Fruit fly (Drosophila melanogaster) whole organism, prepupa: ENCODE data around the gene CG4896.

ENCODE experiments used
- Blimp-1 ChIP-seq: fragments of 200-800 bp; sonication (Bioruptor generic); optimal IDR thresholded peaks from 3 replicates; lab custom pipeline; 2017; ENCODE audit warnings: missing biosample characterization, missing genetic modification characterization, mild to moderate bottlenecking, moderate library complexity, missing genetic modification reagents
- CG10669 ChIP-seq: fragments of 200-800 bp; sonication (Bioruptor generic); optimal IDR thresholded peaks from 3 replicates; lab custom pipeline; 2018; ENCODE audit warnings: missing biosample characterization, mild to moderate bottlenecking, missing genetic modification characterization, moderate library complexity
- CG11294 ChIP-seq: fragments of 200-800 bp; sonication (Bioruptor generic); IDR thresholded peaks from 2 replicates; pipeline ENCODE4 v1.3.6; 2022; ENCODE audit warnings: missing biosample characterization, missing genetic modification characterization
- CG11762 ChIP-seq: fragments of 200-800 bp; sonication (Bioruptor generic); optimal IDR thresholded peaks from 3 replicates; lab custom pipeline; 2016; ENCODE audit warnings: missing biosample characterization, missing genetic modification characterization; ENCODE audit not compliant: insufficient read depth
- CG11902 ChIP-seq: fragments of 200-800 bp; sonication (Bioruptor generic); optimal IDR thresholded peaks from 3 replicates; lab custom pipeline; 2016; ENCODE audit warnings: missing biosample characterization, missing genetic modification characterization
- CG15336 ChIP-seq: fragments of 200-800 bp; sonication (Bioruptor generic); IDR thresholded peaks from 2 replicates; pipeline ENCODE4 v1.3.6; 2022; ENCODE audit warnings: missing biosample characterization, missing genetic modification characterization
- CG1621 ChIP-seq: fragments of 200-800 bp; sonication (Bioruptor generic); optimal IDR thresholded peaks from 3 replicates; lab custom pipeline; 2018; ENCODE audit warnings: missing biosample characterization, mild to moderate bottlenecking, missing genetic modification characterization
- CG16779 ChIP-seq: fragments of 200-800 bp; sonication (Bioruptor generic); optimal IDR thresholded peaks from 3 replicates; lab custom pipeline; 2017; ENCODE audit warnings: missing biosample characterization, mild to moderate bottlenecking, missing genetic modification characterization
- CG3032 ChIP-seq: fragments of 200-800 bp; optimal IDR thresholded peaks from 2 replicates; lab custom pipeline; 2019; ENCODE audit warnings: missing biosample characterization, mild to moderate bottlenecking, missing genetic modification characterization, moderate library complexity
- CG31627 ChIP-seq: fragments of 200-800 bp; sonication (Bioruptor generic); optimal IDR thresholded peaks from 3 replicates; lab custom pipeline; 2016; ENCODE audit warnings: missing biosample characterization, missing genetic modification characterization
- CG32006 ChIP-seq: fragments of 200-800 bp; sonication (Bioruptor generic); optimal IDR thresholded peaks from 3 replicates; lab custom pipeline; 2017; ENCODE audit warnings: missing biosample characterization, mild to moderate bottlenecking, missing genetic modification characterization
- CG34406 ChIP-seq: fragments of 200-800 bp; sonication (Bioruptor generic); optimal IDR thresholded peaks from 3 replicates; lab custom pipeline; 2016; ENCODE audit warnings: missing biosample characterization, missing genetic modification characterization
- CG3919 ChIP-seq: fragments of 200-800 bp; sonication (Bioruptor generic); optimal IDR thresholded peaks from 3 replicates; lab custom pipeline; 2016; ENCODE audit warnings: missing biosample characterization, missing genetic modification characterization
- CG4318 ChIP-seq: fragments of 200-800 bp; sonication (Bioruptor generic); optimal IDR thresholded peaks from 3 replicates; lab custom pipeline; 2017; ENCODE audit warnings: missing biosample characterization, mild to moderate bottlenecking, missing genetic modification characterization
- CG6163 ChIP-seq: fragments of 200-800 bp; sonication (Bioruptor generic); IDR thresholded peaks from 3 replicates; pipeline ENCODE4 v1.3.6; 2022; ENCODE audit warnings: missing biosample characterization, missing genetic modification characterization
- CG6792 ChIP-seq: fragments of 200-800 bp; sonication (Bioruptor generic); optimal IDR thresholded peaks from 3 replicates; lab custom pipeline; 2016; ENCODE audit warnings: missing biosample characterization, missing genetic modification characterization
- CG6854 ChIP-seq: fragments of 200-800 bp; sonication (Bioruptor generic); optimal IDR thresholded peaks from 2 replicates; lab custom pipeline; 2017; ENCODE audit warnings: missing biosample characterization, mild to moderate bottlenecking, missing genetic modification characterization
- CG8632 ChIP-seq: fragments of 200-800 bp; sonication (Bioruptor generic); optimal IDR thresholded peaks from 3 replicates; lab custom pipeline; 2016; ENCODE audit warnings: missing biosample characterization, missing genetic modification characterization
- Eip78C ChIP-seq: fragments of 200-800 bp; sonication (Bioruptor generic); peaks from one replicate; lab custom pipeline; 2016; ENCODE audit warnings: missing biosample characterization, missing genetic modification characterization
- Eip93F ChIP-seq: fragments of 200-800 bp; sonication (Bioruptor generic); optimal IDR thresholded peaks from 2 replicates; lab custom pipeline; 2016; ENCODE audit warnings: missing biosample characterization, mild to moderate bottlenecking, missing genetic modification characterization
- Ets21C ChIP-seq: fragments of 200-800 bp; sonication (Bioruptor generic); optimal IDR thresholded peaks from 3 replicates; lab custom pipeline; 2016; ENCODE audit warnings: missing biosample characterization, missing genetic modification characterization
- Ets96B ChIP-seq: fragments of 200-800 bp; optimal IDR thresholded peaks from 2 replicates; lab custom pipeline; 2019; ENCODE audit warnings: missing biosample characterization, mild to moderate bottlenecking, missing genetic modification characterization, moderate library complexity
- Gug ChIP-seq: fragments of 200-800 bp; sonication (Bioruptor generic); IDR thresholded peaks from 2 replicates; pipeline ENCODE4 v1.3.6; 2022; ENCODE audit warnings: missing biosample characterization, missing genetic modification characterization
- Hr4 ChIP-seq: fragments of 200-800 bp; sonication (Bioruptor generic); optimal IDR thresholded peaks from 3 replicates; lab custom pipeline; 2016; ENCODE audit warnings: missing biosample characterization, missing genetic modification characterization
- Lpt ChIP-seq: fragments of 200-800 bp; sonication (Bioruptor generic); optimal IDR thresholded peaks from 3 replicates; lab custom pipeline; 2016; ENCODE audit warnings: missing biosample characterization, missing genetic modification characterization
- Met ChIP-seq: fragments of 200-800 bp; sonication (Bioruptor generic); optimal IDR thresholded peaks from 3 replicates; lab custom pipeline; 2016; ENCODE audit warnings: missing biosample characterization, missing genetic modification characterization
- OdsH ChIP-seq: fragments of 200-800 bp; sonication (Bioruptor generic); optimal IDR thresholded peaks from 3 replicates; lab custom pipeline; 2016; ENCODE audit warnings: missing biosample characterization, missing genetic modification characterization
- Sox102F ChIP-seq: fragments of 200-800 bp; sonication (Bioruptor generic); optimal IDR thresholded peaks from 2 replicates; lab custom pipeline; 2016; ENCODE audit warnings: missing biosample characterization, mild to moderate bottlenecking, missing genetic modification characterization
- Sox14 ChIP-seq: fragments of 200-800 bp; sonication (Bioruptor generic); optimal IDR thresholded peaks from 3 replicates; lab custom pipeline; 2016; ENCODE audit warnings: missing biosample characterization, missing genetic modification characterization
- achi ChIP-seq: fragments of 200-800 bp; sonication (Bioruptor generic); optimal IDR thresholded peaks from 3 replicates; lab custom pipeline; 2016; ENCODE audit warnings: missing biosample characterization, missing genetic modification characterization
- acj6 ChIP-seq: fragments of 200-800 bp; sonication (Bioruptor generic); optimal IDR thresholded peaks from 3 replicates; lab custom pipeline; 2016; ENCODE audit warnings: missing biosample characterization, missing genetic modification characterization
- cyc ChIP-seq: fragments of 200-800 bp; sonication (Bioruptor generic); optimal IDR thresholded peaks from 3 replicates; lab custom pipeline; 2016; ENCODE audit warnings: missing biosample characterization, missing genetic modification characterization
- dsx ChIP-seq: fragments of 200-800 bp; optimal IDR thresholded peaks from 3 replicates; lab custom pipeline; 2019; ENCODE audit warnings: missing biosample characterization, mild to moderate bottlenecking, missing genetic modification characterization, moderate library complexity; ENCODE audit not compliant: poor library complexity, severe bottlenecking
- eg ChIP-seq: fragments of 200-800 bp; sonication (Bioruptor generic); IDR thresholded peaks from 3 replicates; pipeline ENCODE4 v1.3.6; 2022; ENCODE audit warnings: missing biosample characterization, missing genetic modification characterization
- esn ChIP-seq: fragments of 200-800 bp; sonication (Bioruptor generic); optimal IDR thresholded peaks from 2 replicates; lab custom pipeline; 2016; ENCODE audit warnings: missing biosample characterization, mild to moderate bottlenecking, missing genetic modification characterization, moderate library complexity
- fd85E ChIP-seq: fragments of 200-800 bp; sonication (Bioruptor generic); optimal IDR thresholded peaks from 3 replicates; lab custom pipeline; 2016; ENCODE audit warnings: missing biosample characterization, missing genetic modification characterization
- fkh ChIP-seq: fragments of 200-800 bp; sonication (Bioruptor generic); optimal IDR thresholded peaks from 3 replicates; lab custom pipeline; 2017; ENCODE audit warnings: missing biosample characterization, mild to moderate bottlenecking, missing genetic modification characterization, moderate library complexity
- lz ChIP-seq: fragments of 200-800 bp; sonication (Bioruptor generic); optimal IDR thresholded peaks from 3 replicates; lab custom pipeline; 2016; ENCODE audit warnings: missing biosample characterization, missing genetic modification characterization
- net ChIP-seq: fragments of 200-800 bp; sonication (Bioruptor generic); optimal IDR thresholded peaks from 3 replicates; lab custom pipeline; 2016; ENCODE audit warnings: missing biosample characterization, missing genetic modification characterization
- pdm3 ChIP-seq: fragments of 200-800 bp; sonication (Bioruptor generic); optimal IDR thresholded peaks from 3 replicates; lab custom pipeline; 2016; ENCODE audit warnings: missing biosample characterization, missing genetic modification characterization
- salr ChIP-seq, 2 experiments: fragments of 200-800 bp; sonication (Bioruptor generic); optimal IDR thresholded peaks; 3 replicates each; lab custom pipeline; 2016 to 2018; ENCODE audit warnings: missing biosample characterization in 2 of 2, missing genetic modification characterization in 2 of 2, mild to moderate bottlenecking in 1 of 2
- spab ChIP-seq: fragments of 200-800 bp; sonication (Bioruptor generic); optimal IDR thresholded peaks from 2 replicates; lab custom pipeline; 2017; ENCODE audit warnings: missing biosample characterization, mild to moderate bottlenecking, missing genetic modification characterization, missing genetic modification reagents
- ss ChIP-seq, 2 experiments: fragments of 200-800 bp; sonication (Bioruptor generic); optimal IDR thresholded peaks; 2 replicates in 1 of 2; 3 replicates in 1 of 2; lab custom pipeline; 2017 to 2018; ENCODE audit warnings: mild to moderate bottlenecking in 2 of 2, missing biosample characterization in 2 of 2, missing genetic modification characterization in 2 of 2, moderate library complexity in 1 of 2
- topi ChIP-seq: fragments of 200-800 bp; sonication (Bioruptor generic); optimal IDR thresholded peaks from 3 replicates; lab custom pipeline; 2016; ENCODE audit warnings: missing biosample characterization, missing genetic modification characterization

CG4896 gene

dm6 chr2L:1144371-1145360, 32.8 kb upstream of the CG4896 start (continued):
- TF ChIP-seq CG32006 (GFP tag; lab: Kevin White, UChicago), result peak; percentile 61
- TF ChIP-seq Eip93F (GFP tag; lab: Kevin White, UChicago), result peak; percentile 93
- peak; percentile 84 for TF ChIP-seq Blimp-1 (GFP tag; lab: Kevin White, UChicago)
- TF ChIP-seq fkh, result no peak
- peak; percentile 74 for TF ChIP-seq achi (GFP tag; lab: Kevin White, UChicago)
- peak; percentile 92 for TF ChIP-seq Met
- TF ChIP-seq CG3919 (GFP tag; lab: Kevin White, UChicago), result peak; percentile 78
- TF ChIP-seq cyc (GFP tag; lab: Kevin White, UChicago), result peak; percentile 91
- TF ChIP-seq Sox14 (GFP tag; lab: Kevin White, UChicago), result peak; percentile 87
- no peak for TF ChIP-seq Hr4 (GFP tag; lab: Kevin White, UChicago)
- peak; percentile 93 for TF ChIP-seq Eip78C (GFP tag; lab: Kevin White, UChicago)

dm6 chr2L:1147656-1148055, 29.8 kb upstream of the CG4896 start:
- peak; percentile 95 for TF ChIP-seq CG1621 (tag; lab: Kevin White, UChicago)
- TF ChIP-seq CG11294 (GFP tag; lab: Robert Waterston, UW), result no peak

dm6 chr2L:1150554-1150953, 26.9 kb upstream of the CG4896 start, which contains the start of the genes Tfb4 and Vps29:
TSS of gene Tfb4 (minus strand) at chr2L:1150677.
TSS of gene Vps29 (plus strand) at chr2L:1150766.
- TF ChIP-seq CG6854 (GFP tag; lab: Kevin White, UChicago) (no peak), OdsH (no peak), CG4318 (GFP tag; lab: Kevin White, UChicago) (no peak), esn (GFP tag; lab: Kevin White, UChicago) (peak; percentile 70), Lpt (GFP tag; lab: Kevin White, UChicago) (no peak), CG3032 (tag; lab: Kevin White, UChicago) (peak; percentile 31), Ets21C (GFP tag; lab: Kevin White, UChicago) (no peak), dsx (GFP tag; lab: Kevin White, UChicago) (no peak), eg (GFP tag; lab: Robert Waterston, UW) (peak; percentile 58; the same call in 2 of the 3 replicates), lz (GFP tag; lab: Kevin White, UChicago) (peak; percentile 42), net (GFP tag; lab: Kevin White, UChicago) (no peak), acj6 (GFP tag; lab: Kevin White, UChicago) (no peak), CG6792 (GFP tag; lab: Kevin White, UChicago) (no peak), Hr4 (GFP tag; lab: Kevin White, UChicago) (no peak), CG11762 (GFP tag; lab: Kevin White, UChicago) (no peak), CG11902 (no peak), CG31627 (peak; percentile 48), CG6163 (peak; percentile 78), pdm3 (no peak), topi (GFP tag; lab: Kevin White, UChicago) (no peak), Ets96B (tag; lab: Kevin White, UChicago) (no peak)

dm6 chr2L:1152693-1153092, 24.8 kb upstream of the CG4896 start:
- TF ChIP-seq salr (GFP tag; optimal IDR thresholded peaks at IDR 0.05; lab: Kevin White, UChicago) (no peak), CG15336 (GFP tag; lab: Robert Waterston, UW) (no peak), spab (no peak), Lpt (GFP tag; lab: Kevin White, UChicago) (no peak), CG32006 (GFP tag; lab: Kevin White, UChicago) (no peak), CG6163 (no peak), Sox14 (GFP tag; lab: Kevin White, UChicago) (no peak), fd85E (GFP tag; lab: Kevin White, UChicago) (no peak), Eip78C (GFP tag; lab: Kevin White, UChicago) (no peak), CG8632 (GFP tag; lab: Kevin White, UChicago) (no peak), CG10669 (no peak), CG11294 (GFP tag; lab: Robert Waterston, UW) (no peak), Gug (GFP tag; lab: Robert Waterston, UW) (no peak), ss (GFP tag; optimal IDR thresholded peaks at IDR 0.05; lab: Kevin White, UChicago) (no peak), CG16779 (no peak), achi (GFP tag; lab: Kevin White, UChicago) (no peak), Sox102F (GFP tag; lab: Kevin White, UChicago) (no peak), CG34406 (GFP tag; lab: Kevin White, UChicago) (no peak), dsx (GFP tag; lab: Kevin White, UChicago) (no peak)
